Worm (Caenorhabditis elegans): ENCODE measurements around the gene Y51A2B.16.

ce11 chrV:18382590-18382989, 15.1 kb downstream of the Y51A2B.16 start, which contains the start of gene nhr-288:
- no peak for TF ChIP-seq bed-2 (GFP tag; IDR thresholded peaks at IDR 0.05)
- TF ChIP-seq attf-3 (GFP tag; conservative IDR thresholded peaks at IDR 0.05) = no peak
- no peak for TF ChIP-seq sdz-38 (tag; optimal IDR thresholded peaks at IDR 0.05)
- TF ChIP-seq let-526 (GFP tag; IDR thresholded peaks at IDR 0.05) = no peak
- no peak for TF ChIP-seq Y95B8A.8 (GFP tag; IDR thresholded peaks at IDR 0.05)
- TF ChIP-seq F49E8.2 (tag; optimal IDR thresholded peaks at IDR 0.05; ENCODE audit: insufficient read depth) = no peak
- no peak for TF ChIP-seq sptf-2 (GFP tag; optimal IDR thresholded peaks at IDR 0.05)
- no peak for TF ChIP-seq K11D2.4 (GFP tag; IDR thresholded peaks at IDR 0.05)
- TF ChIP-seq ceh-27 (GFP tag; optimal IDR thresholded peaks at IDR 0.05) = no peak
- TF ChIP-seq Y56A3A.18 (GFP tag; IDR thresholded peaks at IDR 0.05) = no peak
- TF ChIP-seq unc-62 (GFP tag; optimal IDR thresholded peaks at IDR 0.05) = no peak
